Fruit fly (Drosophila melanogaster): ENCODE measurements around the gene RnrL.

The RnrL gene

dm6 chr2L:10366525-10366924 is 38.8 kb upstream of the RnrL start, which contains the start of gene CG5056 (continued):
- TF ChIP-seq CG8319 (GFP tag; optimal IDR thresholded peaks at IDR 0.05) (no peak), Lpt (GFP tag; optimal IDR thresholded peaks at IDR 0.05) (no peak), CG9139 (GFP tag; optimal IDR thresholded peaks at IDR 0.05) (no peak)

- TF ChIP-seq Hr39 (GFP tag; optimal IDR thresholded peaks at IDR 0.05) = no peak
- peak; percentile 53 for TF ChIP-seq CG8319 (GFP tag; optimal IDR thresholded peaks at IDR 0.05)
- peak; percentile 42 for TF ChIP-seq Eip78C (GFP tag)
- no peak for TF ChIP-seq CG11762 (GFP tag; optimal IDR thresholded peaks at IDR 0.05; ENCODE audit: insufficient read depth)
- peak; percentile 51 for TF ChIP-seq dsx (GFP tag; optimal IDR thresholded peaks at IDR 0.05; ENCODE audit: poor library complexity, severe bottlenecking)
- peak in 1 of 2 experiments; percentile 32 for TF ChIP-seq ss (GFP tag; optimal IDR thresholded peaks at IDR 0.05)
These were observed 36.5 kb upstream of the RnrL start, which contains the start of gene lft for dm6 chr2L:10364229-10364628. Gene lft, plus strand, starts transcription at chr2L:10364471.

- no peak for TF ChIP-seq net (GFP tag; optimal IDR thresholded peaks at IDR 0.05)
- peak; percentile 16 for TF ChIP-seq CG3032 (tag; optimal IDR thresholded peaks at IDR 0.05)
- TF ChIP-seq CG16779 (tag; optimal IDR thresholded peaks at IDR 0.05) = no peak
These were observed 34.8 kb upstream of the RnrL start, which contains the start of the genes Cand1 and pim for dm6 chr2L:10362408-10363067. Gene Cand1, minus strand, starts transcription at chr2L:10362707. Gene pim, plus strand, starts transcription at chr2L:10362989.

dm6 chr2L:10356508-10356907 is 28.8 kb upstream of the RnrL start, which contains the start of the genes CtsL4 and ClpP:
Gene CtsL4, minus strand, starts transcription at chr2L:10356597.
Gene ClpP, plus strand, starts transcription at chr2L:10356795.
- TF ChIP-seq lz (GFP tag; optimal IDR thresholded peaks at IDR 0.05) (peak; percentile 45), CG32006 (GFP tag; optimal IDR thresholded peaks at IDR 0.05) (no peak), CG8319 (GFP tag; optimal IDR thresholded peaks at IDR 0.05) (no peak), Eip93F (GFP tag; optimal IDR thresholded peaks at IDR 0.05) (no peak), CG11902 (GFP tag; optimal IDR thresholded peaks at IDR 0.05) (no peak), Hr38 (GFP tag; optimal IDR thresholded peaks at IDR 0.05) (no peak), dsx (GFP tag; optimal IDR thresholded peaks at IDR 0.05; ENCODE audit: poor library complexity, severe bottlenecking) (no peak), Sox14 (GFP tag; optimal IDR thresholded peaks at IDR 0.05) (peak; percentile 88), CG3032 (tag; optimal IDR thresholded peaks at IDR 0.05) (peak; percentile 45), esn (GFP tag; optimal IDR thresholded peaks at IDR 0.05) (peak; percentile 55), Ets96B (tag; optimal IDR thresholded peaks at IDR 0.05) (peak; percentile 32), OdsH (GFP tag; optimal IDR thresholded peaks at IDR 0.05) (peak; percentile 59), Sox15 (GFP tag; optimal IDR thresholded peaks at IDR 0.05) (no peak), CG31627 (GFP tag; optimal IDR thresholded peaks at IDR 0.05) (peak; percentile 50), CG3919 (GFP tag; optimal IDR thresholded peaks at IDR 0.05) (no peak), CG15336 (GFP tag; IDR thresholded peaks at IDR 0.05) (no peak), CG6808 (GFP tag; optimal IDR thresholded peaks at IDR 0.05) (no peak), CG8632 (GFP tag; optimal IDR thresholded peaks at IDR 0.05) (peak; percentile 37), acj6 (GFP tag; optimal IDR thresholded peaks at IDR 0.05) (peak; percentile 36), CG1621 (tag; optimal IDR thresholded peaks at IDR 0.05) (peak; percentile 61), CG34406 (GFP tag; optimal IDR thresholded peaks at IDR 0.05) (peak; percentile 40), cyc (GFP tag; optimal IDR thresholded peaks at IDR 0.05) (peak; percentile 29), dac (GFP tag; optimal IDR thresholded peaks at IDR 0.05) (peak; percentile 10)

- TF ChIP-seq dsx (GFP tag; optimal IDR thresholded peaks at IDR 0.05; ENCODE audit: poor library complexity, severe bottlenecking) (no peak), CG11762 (GFP tag; optimal IDR thresholded peaks at IDR 0.05; ENCODE audit: insufficient read depth) (no peak), CG16779 (tag; optimal IDR thresholded peaks at IDR 0.05) (no peak), ss (GFP tag; optimal IDR thresholded peaks at IDR 0.05) (no peak), CG6808 (GFP tag; optimal IDR thresholded peaks at IDR 0.05) (no peak), CG15336 (GFP tag; IDR thresholded peaks at IDR 0.05) (no peak), CG31627 (GFP tag; optimal IDR thresholded peaks at IDR 0.05) (no peak), lz (GFP tag; optimal IDR thresholded peaks at IDR 0.05) (no peak), esn (GFP tag; optimal IDR thresholded peaks at IDR 0.05) (no peak), CG1621 (tag; optimal IDR thresholded peaks at IDR 0.05) (no peak), CG11902 (GFP tag; optimal IDR thresholded peaks at IDR 0.05) (no peak), svp (GFP tag) (no peak), OdsH (GFP tag; optimal IDR thresholded peaks at IDR 0.05) (no peak), CG32006 (GFP tag; optimal IDR thresholded peaks at IDR 0.05) (no peak), Blimp-1 (GFP tag; optimal IDR thresholded peaks at IDR 0.05) (no peak), CG34406 (GFP tag; optimal IDR thresholded peaks at IDR 0.05) (no peak), salr (GFP tag; optimal IDR thresholded peaks at IDR 0.05) (no peak), Sox15 (GFP tag; optimal IDR thresholded peaks at IDR 0.05) (no peak), CG9139 (GFP tag; optimal IDR thresholded peaks at IDR 0.05) (no peak), CG6276 (GFP tag; optimal IDR thresholded peaks at IDR 0.05) (no peak)
These were observed 26.1 kb upstream of the RnrL start, which contains the start of gene CG34367 for dm6 chr2L:10353871-10354270. Gene CG34367, minus strand, starts transcription at chr2L:10353905.
